Worm (Caenorhabditis elegans) whole organism, young adult: ENCODE measurements around the gene ref-1.

Experiments
- F10E7.11 ChIP-seq: sonication (generic microtip); optimal IDR thresholded peaks from 2 replicates; lab custom pipeline; 2017; ENCODE audit warnings: mild to moderate bottlenecking, missing genetic modification characterization, moderate library complexity, missing compliant biosample characterization
- rpc-1 ChIP-seq, 2 experiments: fragments of 150-350 bp in 1 of 2; sonication (generic microtip) in 1 of 2; optimal IDR thresholded peaks; 2 replicates each; lab custom pipeline; 2014 to 2018; ENCODE audit warnings: missing biosample characterization in 1 of 2, missing genetic modification characterization in 1 of 2, missing genetic modification reagents in 1 of 2, missing genotype in 1 of 2
- snpc-4 ChIP-seq, 5 experiments: fragments of 150-350 bp in 1 of 5; sonication (generic microtip) in 4 of 5; optimal IDR thresholded peaks; 2 replicates each; lab custom pipeline; 2014 to 2018; ENCODE audit warnings: missing genetic modification characterization in 5 of 5, missing biosample characterization in 3 of 5, antibody characterized with exemption in 2 of 5, mild to moderate bottlenecking in 2 of 5, missing compliant biosample characterization in 2 of 5, missing genotype in 2 of 5, moderate library complexity in 2 of 5, missing genetic modification reagents in 1 of 5
- unc-62 ChIP-seq: fragments of 150-350 bp; optimal IDR thresholded peaks from 2 replicates; lab custom pipeline; 2014; ENCODE audit warnings: missing biosample characterization, missing genetic modification reagents, missing genetic modification characterization

DNA sequence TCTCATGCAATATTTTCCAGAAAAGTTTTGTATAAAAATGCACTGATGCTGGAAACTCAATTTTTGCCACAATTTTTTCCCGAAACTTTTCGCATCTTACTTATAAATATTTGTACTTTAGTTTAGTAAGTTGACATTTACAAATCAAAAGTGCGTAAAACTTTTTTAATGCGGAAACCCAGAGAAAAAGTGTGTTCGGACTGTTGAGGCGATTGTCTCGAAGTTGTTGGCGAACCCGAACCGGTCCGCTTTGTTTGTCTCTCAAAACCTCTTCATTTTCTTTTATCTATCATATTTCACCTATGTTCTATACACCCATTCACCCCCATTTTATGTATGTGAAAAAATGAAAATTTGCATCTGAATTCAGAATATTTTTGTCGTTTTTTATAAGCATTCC lies 2.4 kb downstream of the ref-1 start:
- TF ChIP-seq snpc-4 (GFP tag; optimal IDR thresholded peaks at IDR 0.05; lab: Kevin White, UChicago) (no peak), snpc-4 (tag; optimal IDR thresholded peaks at IDR 0.05; lab: Kevin White, UChicago) (no peak), F10E7.11 (no peak), unc-62 (GFP tag; lab: Kevin White, UChicago) (no peak), rpc-1 (optimal IDR thresholded peaks at IDR 0.05; lab: Kevin White, UChicago) (no peak), rpc-1 (tag; optimal IDR thresholded peaks at IDR 0.05; lab: Kevin White, UChicago) (no peak)
